Worm (Caenorhabditis elegans) whole organism, late embryonic: ENCODE results near the gene C04G2.5.

Experiments
- C38D4.7 ChIP-seq: fragments of 200-800 bp; sonication (Bioruptor generic); optimal IDR thresholded peaks from 2 replicates; lab custom pipeline; 2018; ENCODE audit warnings: mild to moderate bottlenecking, missing genetic modification characterization, moderate library complexity, missing compliant biosample characterization
- nfya-1 ChIP-seq: sonication (generic microtip); optimal IDR thresholded peaks from 2 replicates; lab custom pipeline; 2017; ENCODE audit warnings: missing genetic modification characterization, mild to moderate bottlenecking, missing compliant biosample characterization, antibody characterized with exemption, moderate library complexity
- ref-2 ChIP-seq: sonication (generic microtip); optimal IDR thresholded peaks from 2 replicates; lab custom pipeline; 2016; ENCODE audit warnings: missing genetic modification characterization, missing compliant biosample characterization
- rnt-1 ChIP-seq: sonication (generic microtip); optimal IDR thresholded peaks from 2 replicates; lab custom pipeline; 2016; ENCODE audit warnings: missing genetic modification characterization, missing compliant biosample characterization
- ttx-3 ChIP-seq: sonication (generic microtip); optimal IDR thresholded peaks from 2 replicates; lab custom pipeline; 2016; ENCODE audit warnings: missing genetic modification reagents, missing genetic modification characterization, missing compliant biosample characterization
- zip-5 ChIP-seq: sonication (generic microtip); optimal IDR thresholded peaks from 2 replicates; lab custom pipeline; 2016; ENCODE audit warnings: missing genetic modification characterization, missing compliant biosample characterization

DNA sequence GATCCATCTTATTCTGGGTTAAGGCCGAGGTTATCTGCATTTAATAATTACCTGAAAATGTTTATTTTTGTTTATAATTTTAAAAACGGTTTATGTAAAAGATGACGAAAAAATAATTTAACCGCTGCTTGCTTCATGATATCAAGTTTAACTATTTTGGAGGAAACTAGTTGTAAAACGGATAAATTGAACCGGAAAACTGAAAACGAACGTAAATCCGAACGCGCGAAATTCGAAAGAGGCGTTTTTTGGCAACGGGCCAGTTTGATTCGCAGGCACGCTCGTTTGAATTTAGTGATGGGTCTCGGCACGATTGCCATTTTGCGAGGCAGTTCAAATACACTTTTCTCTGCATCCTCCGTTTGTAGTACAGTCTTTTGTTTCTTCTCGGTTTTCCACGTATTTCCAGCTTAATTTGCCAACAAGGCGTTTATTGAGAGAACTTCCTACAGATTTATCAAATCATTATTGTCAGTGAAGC lies 33.9 kb upstream of the C04G2.5 start, which contains the start of the genes gtbp-1 and K08F4.3:
- TF ChIP-seq rnt-1 (tag; lab: Kevin White, UChicago), result no peak
- TF ChIP-seq ttx-3 (tag; lab: Kevin White, UChicago), result no peak
- TF ChIP-seq C38D4.7, result no peak
- TF ChIP-seq zip-5 (tag; lab: Kevin White, UChicago), result no peak
- TF ChIP-seq nfya-1, result peak; percentile 57
- peak; percentile 39 for TF ChIP-seq ref-2 (tag; lab: Kevin White, UChicago)
